Worm (Caenorhabditis elegans): Measurements from ENCODE around the gene sws-1.

sws-1 gene

ce11 chrV:18931279-18931678 is 50.0 kb downstream of the sws-1 start, which contains the start of gene ptr-22:
ptr-22 (minus strand) TSS chrV:18931379.
- no peak for TF ChIP-seq C34F6.9 (tag; optimal IDR thresholded peaks at IDR 0.05)
- TF ChIP-seq nhr-12 (tag; optimal IDR thresholded peaks at IDR 0.05), result no peak
- no peak for TF ChIP-seq peb-1 (tag; optimal IDR thresholded peaks at IDR 0.05)
- TF ChIP-seq dmd-4 (tag; optimal IDR thresholded peaks at IDR 0.05), result no peak
- no peak for TF ChIP-seq nhr-237 (tag; optimal IDR thresholded peaks at IDR 0.05)
- no peak for TF ChIP-seq skn-1 (tag; optimal IDR thresholded peaks at IDR 0.05)
- no peak for TF ChIP-seq ceh-82 (tag; optimal IDR thresholded peaks at IDR 0.05)
- no peak for TF ChIP-seq crh-2 (tag; optimal IDR thresholded peaks at IDR 0.05)
- TF ChIP-seq sem-4 (tag; optimal IDR thresholded peaks at IDR 0.05), result no peak
- no peak for TF ChIP-seq zag-1 (tag; optimal IDR thresholded peaks at IDR 0.05)
- no peak for TF ChIP-seq mab-5 (tag; optimal IDR thresholded peaks at IDR 0.05)
- TF ChIP-seq nhr-25 (tag; optimal IDR thresholded peaks at IDR 0.05), result no peak
- no peak for TF ChIP-seq ztf-1 (GFP tag; conservative IDR thresholded peaks at IDR 0.05)
- TF ChIP-seq elt-1 (tag; optimal IDR thresholded peaks at IDR 0.05), result no peak
- no peak for TF ChIP-seq R02D3.7 (tag; optimal IDR thresholded peaks at IDR 0.05)
- TF ChIP-seq ama-1 (optimal IDR thresholded peaks at IDR 0.05), result no peak
- no peak for TF ChIP-seq nhr-10 (tag; optimal IDR thresholded peaks at IDR 0.05)
- no peak for TF ChIP-seq nhr-11 (tag; optimal IDR thresholded peaks at IDR 0.05)

ce11 chrV:18930748-18931147 is 50.5 kb downstream of the sws-1 start:
- TF ChIP-seq peb-1 (tag; optimal IDR thresholded peaks at IDR 0.05) (no peak), crh-2 (tag; optimal IDR thresholded peaks at IDR 0.05) (no peak)
